Worm (Caenorhabditis elegans) whole organism, young adult: ENCODE results near the gene R02E4.1.

Experiments
- B0035.1 ChIP-seq: sonication (generic microtip); optimal IDR thresholded peaks from 2 replicates; lab custom pipeline; 2016; ENCODE audit warnings: missing genetic modification characterization, mild to moderate bottlenecking, missing compliant biosample characterization, missing genotype, missing genetic modification reagents
- C17E4.6 ChIP-seq: fragments of 200-800 bp; sonication (Bioruptor generic); IDR thresholded peaks from 2 replicates; pipeline ENCODE4 v1.3.6; 2022; ENCODE audit warnings: missing genetic modification reagents, missing genetic modification characterization, missing compliant biosample characterization
- D2030.7 ChIP-seq: fragments of 200-800 bp; sonication (Bioruptor generic); IDR thresholded peaks from 2 replicates; pipeline ENCODE4 v1.3.6; 2022; ENCODE audit warnings: missing genetic modification reagents, missing genetic modification characterization, missing compliant biosample characterization
- F52B5.7 ChIP-seq: sonication (generic microtip); optimal IDR thresholded peaks from 2 replicates; lab custom pipeline; 2016; ENCODE audit warnings: mild to moderate bottlenecking, missing genetic modification characterization, missing compliant biosample characterization
- T07F8.4 ChIP-seq: sonication (generic microtip); optimal IDR thresholded peaks from 2 replicates; lab custom pipeline; 2016; ENCODE audit warnings: mild to moderate bottlenecking, missing genetic modification characterization, moderate library complexity, missing compliant biosample characterization
- T26A5.8 ChIP-seq: sonication (generic microtip); optimal IDR thresholded peaks from 2 replicates; lab custom pipeline; 2016; ENCODE audit warnings: missing genetic modification characterization, missing compliant biosample characterization
- Y53F4B.3 ChIP-seq: fragments of 200-800 bp; sonication (Bioruptor generic); IDR thresholded peaks from 2 replicates; pipeline ENCODE4 v1.3.6; 2022; ENCODE audit warnings: missing genetic modification reagents, missing genetic modification characterization, missing compliant biosample characterization
- Y56A3A.18 ChIP-seq: fragments of 200-800 bp; sonication (Bioruptor generic); IDR thresholded peaks from 2 replicates; pipeline ENCODE4 v1.3.6; 2022; ENCODE audit warnings: missing genetic modification reagents, missing genetic modification characterization, missing compliant biosample characterization
- Y79H2A.3 ChIP-seq: fragments of 200-800 bp; sonication (Bioruptor generic); conservative IDR thresholded peaks from 2 replicates; pipeline ENCODE4 v1.3.6; 2022; ENCODE audit warnings: missing genetic modification reagents, missing genetic modification characterization, missing compliant biosample characterization
- ama-1 ChIP-seq, 3 experiments: fragments of 150-350 bp in 1 of 3; sonication (generic microtip) in 2 of 3; optimal IDR thresholded peaks; 2 replicates each; lab custom pipeline; 2014 to 2018; ENCODE audit warnings: missing biosample characterization in 2 of 3, missing genetic modification characterization in 2 of 3, missing genetic modification reagents in 2 of 3
- atf-7 ChIP-seq: sonication (generic microtip); optimal IDR thresholded peaks from 2 replicates; lab custom pipeline; 2017; ENCODE audit warnings: mild to moderate bottlenecking, missing genetic modification characterization, missing compliant biosample characterization
- attf-3 ChIP-seq: fragments of 200-800 bp; sonication (Bioruptor generic); conservative IDR thresholded peaks from 2 replicates; pipeline ENCODE4 v1.3.6; 2022; ENCODE audit warnings: missing genetic modification reagents, missing genetic modification characterization, missing compliant biosample characterization
- bed-1 ChIP-seq: fragments of 200-800 bp; sonication (Bioruptor generic); IDR thresholded peaks from 2 replicates; pipeline ENCODE4 v1.3.6; 2022; ENCODE audit warnings: missing genetic modification reagents, missing genetic modification characterization, missing compliant biosample characterization
- bed-2 ChIP-seq: fragments of 200-800 bp; sonication (Bioruptor generic); IDR thresholded peaks from 2 replicates; pipeline ENCODE4 v1.3.6; 2022; ENCODE audit warnings: missing genetic modification reagents, missing genetic modification characterization, missing compliant biosample characterization
- cebp-1 ChIP-seq, 2 experiments: fragments of 200-800 bp in 1 of 2; sonication (Bioruptor generic) in 1 of 2; sonication (generic microtip) in 1 of 2; IDR thresholded peaks in 1 of 2; optimal IDR thresholded peaks in 1 of 2; 2 replicates each; pipeline versions ENCODE4 v1.3.6 to Lab custom; 2017 to 2022; ENCODE audit warnings: missing compliant biosample characterization in 2 of 2, missing genetic modification characterization in 2 of 2, mild to moderate bottlenecking in 1 of 2, missing genetic modification reagents in 1 of 2, moderate library complexity in 1 of 2
- cebp-2 ChIP-seq: fragments of 200-800 bp; sonication (Bioruptor generic); IDR thresholded peaks from 2 replicates; pipeline ENCODE4 v1.3.6; 2022; ENCODE audit warnings: missing genetic modification characterization, missing compliant biosample characterization
- dox-1 ChIP-seq: fragments of 200-800 bp; sonication (Bioruptor generic); IDR thresholded peaks from 2 replicates; pipeline ENCODE4 v1.3.6; 2022; ENCODE audit warnings: missing genetic modification reagents, missing genetic modification characterization, missing compliant biosample characterization
- efl-1 ChIP-seq: fragments of 150-350 bp; optimal IDR thresholded peaks from 2 replicates; lab custom pipeline; 2014; ENCODE audit warnings: missing biosample characterization, missing genetic modification reagents, missing genetic modification characterization
- egl-44 ChIP-seq: fragments of 200-800 bp; sonication (Bioruptor generic); IDR thresholded peaks from 2 replicates; pipeline ENCODE4 v1.3.6; 2022; ENCODE audit warnings: missing genetic modification reagents, missing genetic modification characterization, missing compliant biosample characterization
- egrh-3 ChIP-seq: fragments of 200-800 bp; sonication (Bioruptor generic); IDR thresholded peaks from 2 replicates; pipeline ENCODE4 v1.3.6; 2022; ENCODE audit warnings: missing genetic modification reagents, missing genetic modification characterization, missing compliant biosample characterization
- ekl-4 ChIP-seq: fragments of 200-800 bp; sonication (Bioruptor generic); IDR thresholded peaks from 2 replicates; pipeline ENCODE4 v1.3.6; 2022; ENCODE audit warnings: missing genetic modification reagents, missing genetic modification characterization, missing compliant biosample characterization
- fkh-3 ChIP-seq: sonication (generic microtip); optimal IDR thresholded peaks from 2 replicates; lab custom pipeline; 2016; ENCODE audit warnings: mild to moderate bottlenecking, missing genetic modification characterization, missing compliant biosample characterization
- gei-17 ChIP-seq: fragments of 200-800 bp; sonication (Bioruptor generic); optimal IDR thresholded peaks from 2 replicates; lab custom pipeline; 2018; ENCODE audit warnings: mild to moderate bottlenecking, missing genetic modification characterization, missing compliant biosample characterization
- hrde-1 ChIP-seq: sonication (generic microtip); optimal IDR thresholded peaks from 2 replicates; lab custom pipeline; 2016; ENCODE audit warnings: missing genetic modification characterization, mild to moderate bottlenecking, missing compliant biosample characterization, moderate library complexity, missing genotype, missing genetic modification reagents, borderline replicate concordance
- lag-1 ChIP-seq: fragments of 200-800 bp; sonication (Bioruptor generic); IDR thresholded peaks from 2 replicates; pipeline ENCODE4 v1.3.6; 2022; ENCODE audit warnings: missing genetic modification reagents, missing genetic modification characterization, missing compliant biosample characterization
- lin-26 ChIP-seq: fragments of 200-800 bp; sonication (Bioruptor generic); IDR thresholded peaks from 2 replicates; pipeline ENCODE4 v1.3.6; 2022; ENCODE audit warnings: missing genetic modification reagents, missing genetic modification characterization, missing compliant biosample characterization
- madf-10 ChIP-seq: sonication (generic microtip); optimal IDR thresholded peaks from 2 replicates; lab custom pipeline; 2016; ENCODE audit warnings: mild to moderate bottlenecking, missing genetic modification characterization, missing compliant biosample characterization
- mel-28 ChIP-seq: sonication (generic microtip); optimal IDR thresholded peaks from 2 replicates; lab custom pipeline; 2016; ENCODE audit warnings: borderline replicate concordance, mild to moderate bottlenecking, missing genetic modification characterization, missing compliant biosample characterization
- pbrm-1 ChIP-seq: fragments of 200-800 bp; sonication (Bioruptor generic); IDR thresholded peaks from 2 replicates; pipeline ENCODE4 v1.3.6; 2022; ENCODE audit warnings: missing genetic modification reagents, missing genetic modification characterization, missing compliant biosample characterization
- pha-4 ChIP-seq: fragments of 150-350 bp; sonication (generic microtip); optimal IDR thresholded peaks from 2 replicates; lab custom pipeline; 2014; ENCODE audit warnings: missing biosample characterization, missing genetic modification reagents, missing genetic modification characterization
- rcor-1 ChIP-seq: fragments of 200-800 bp; sonication (Bioruptor generic); IDR thresholded peaks from 2 replicates; pipeline ENCODE4 v1.3.6; 2022; ENCODE audit warnings: missing genetic modification reagents, missing genetic modification characterization, missing compliant biosample characterization
- repo-1 ChIP-seq: sonication (generic microtip); optimal IDR thresholded peaks from 2 replicates; lab custom pipeline; 2017; ENCODE audit warnings: mild to moderate bottlenecking, missing genetic modification characterization, missing compliant biosample characterization
- rpc-1 ChIP-seq, 2 experiments: fragments of 150-350 bp in 1 of 2; sonication (generic microtip) in 1 of 2; optimal IDR thresholded peaks; 2 replicates each; lab custom pipeline; 2014 to 2018; ENCODE audit warnings: missing biosample characterization in 1 of 2, missing genetic modification characterization in 1 of 2, missing genetic modification reagents in 1 of 2, missing genotype in 1 of 2
- sea-2 ChIP-seq: fragments of 200-800 bp; sonication (Bioruptor generic); IDR thresholded peaks from 2 replicates; pipeline ENCODE4 v1.3.6; 2022; ENCODE audit warnings: missing genetic modification characterization, missing compliant biosample characterization
- snpc-1.3 ChIP-seq: sonication (generic microtip); optimal IDR thresholded peaks from 2 replicates; lab custom pipeline; 2017; ENCODE audit warnings: missing genetic modification characterization, mild to moderate bottlenecking, missing compliant biosample characterization, antibody characterized with exemption, moderate library complexity, missing genotype, missing genetic modification reagents; ENCODE audit not compliant: insufficient read depth
- snpc-4 ChIP-seq, 5 experiments: fragments of 150-350 bp in 1 of 5; sonication (generic microtip) in 4 of 5; optimal IDR thresholded peaks; 2 replicates each; lab custom pipeline; 2014 to 2018; ENCODE audit warnings: missing genetic modification characterization in 5 of 5, missing biosample characterization in 3 of 5, antibody characterized with exemption in 2 of 5, mild to moderate bottlenecking in 2 of 5, missing compliant biosample characterization in 2 of 5, missing genotype in 2 of 5, moderate library complexity in 2 of 5, missing genetic modification reagents in 1 of 5
- somi-1 ChIP-seq: fragments of 200-800 bp; sonication (Bioruptor generic); optimal IDR thresholded peaks from 2 replicates; lab custom pipeline; 2018; ENCODE audit warnings: mild to moderate bottlenecking, missing genetic modification characterization, missing compliant biosample characterization
- tbp1 ChIP-seq: fragments of 200-800 bp; sonication (Bioruptor generic); optimal IDR thresholded peaks from 2 replicates; lab custom pipeline; 2018; ENCODE audit warnings: mild to moderate bottlenecking, missing genetic modification characterization, missing compliant biosample characterization
- tlf-1 ChIP-seq: fragments of 200-800 bp; sonication (Bioruptor generic); optimal IDR thresholded peaks from 2 replicates; lab custom pipeline; 2018; ENCODE audit warnings: mild to moderate bottlenecking, missing genetic modification characterization, missing compliant biosample characterization
- unc-62 ChIP-seq: fragments of 150-350 bp; optimal IDR thresholded peaks from 2 replicates; lab custom pipeline; 2014; ENCODE audit warnings: missing biosample characterization, missing genetic modification reagents, missing genetic modification characterization
- xnd-1 ChIP-seq: sonication (generic microtip); optimal IDR thresholded peaks from 2 replicates; lab custom pipeline; 2016; ENCODE audit warnings: missing genotype, missing genetic modification reagents, missing genetic modification characterization, missing compliant biosample characterization
- zim-3 ChIP-seq: sonication (generic microtip); optimal IDR thresholded peaks from 2 replicates; lab custom pipeline; 2017; ENCODE audit warnings: mild to moderate bottlenecking, missing genetic modification characterization, moderate library complexity, missing compliant biosample characterization
- ztf-18 ChIP-seq: sonication (generic microtip); optimal IDR thresholded peaks from 2 replicates; lab custom pipeline; 2016; ENCODE audit warnings: missing genotype, mild to moderate bottlenecking, missing genetic modification characterization, missing compliant biosample characterization
- ztf-22 ChIP-seq: fragments of 200-800 bp; sonication (Bioruptor generic); optimal IDR thresholded peaks from 2 replicates; lab custom pipeline; 2018; ENCODE audit warnings: mild to moderate bottlenecking, missing genetic modification characterization, moderate library complexity, missing compliant biosample characterization
- ztf-25 ChIP-seq: fragments of 200-800 bp; sonication (Bioruptor generic); IDR thresholded peaks from 2 replicates; pipeline ENCODE4 v1.3.6; 2022; ENCODE audit warnings: missing genetic modification reagents, missing genetic modification characterization, missing compliant biosample characterization

R02E4.1 gene

DNA sequence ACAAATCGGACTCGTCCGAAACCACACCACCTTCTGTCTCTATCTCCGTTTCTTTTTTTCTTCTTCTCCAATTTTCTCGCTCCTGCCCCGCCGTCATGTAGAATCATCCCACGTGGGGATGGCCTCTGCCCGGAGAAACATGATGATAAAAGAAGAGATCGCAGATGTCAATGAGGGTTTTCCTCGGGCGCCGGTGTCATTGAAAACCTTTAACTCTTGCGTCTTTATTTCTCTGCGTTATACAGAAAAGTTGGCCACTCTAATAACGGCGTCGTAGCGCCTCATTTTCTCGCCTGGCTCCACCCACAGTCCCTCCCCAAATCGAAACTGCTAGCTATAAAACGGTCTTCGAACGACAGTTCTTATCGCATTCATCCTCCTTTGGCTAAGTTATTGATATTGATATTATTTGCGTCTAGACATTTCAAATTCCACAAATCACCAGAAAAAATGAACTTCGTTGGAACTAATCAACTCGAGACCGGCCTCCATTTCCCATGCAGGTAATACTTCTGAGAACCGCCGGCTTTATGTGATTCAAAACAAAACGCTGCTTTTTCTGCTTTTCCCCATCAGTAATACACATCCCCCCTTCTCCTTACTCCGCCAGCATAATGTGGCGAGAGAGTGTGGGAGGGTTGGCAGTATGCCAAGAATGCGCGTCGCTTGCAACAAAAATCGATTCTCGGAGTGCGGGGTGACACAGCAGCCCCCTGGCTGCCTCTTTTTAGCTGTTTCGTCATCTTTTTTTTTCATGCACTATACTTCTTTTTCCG lies 40.9 kb upstream of the R02E4.1 start (continued):
- TF ChIP-seq bed-1 (GFP tag; lab: Robert Waterston, UW) (no peak), C17E4.6 (GFP tag; lab: Robert Waterston, UW) (no peak), attf-3 (GFP tag; lab: Robert Waterston, UW) (no peak), xnd-1 (tag; lab: Kevin White, UChicago) (no peak), ztf-25 (GFP tag; lab: Robert Waterston, UW) (peak; percentile 43; the same call in 1 of the 2 replicates), ztf-22 (GFP tag; lab: Kevin White, UChicago) (no peak), rcor-1 (no peak; the same call in 1 of the 2 replicates), hrde-1 (tag; lab: Kevin White, UChicago) (no peak), snpc-1.3 (no peak), F52B5.7 (tag; lab: Kevin White, UChicago) (no peak), repo-1 (no peak), B0035.1 (no peak), egrh-3 (GFP tag; lab: Robert Waterston, UW) (no peak), tlf-1 (no peak), unc-62 (GFP tag; lab: Kevin White, UChicago) (no peak), somi-1 (no peak), mel-28 (no peak), fkh-3 (tag; lab: Kevin White, UChicago) (no peak), T07F8.4 (tag; lab: Kevin White, UChicago) (no peak), lag-1 (no peak), cebp-2 (GFP tag; lab: Robert Waterston, UW) (no peak), gei-17 (GFP tag; lab: Kevin White, UChicago) (no peak), T26A5.8 (tag; lab: Kevin White, UChicago) (no peak), pha-4 (tag; lab: Kevin White, UChicago) (no peak), D2030.7 (GFP tag; lab: Robert Waterston, UW) (no peak), lin-26 (GFP tag; lab: Robert Waterston, UW) (peak; percentile 48), cebp-1 (GFP tag; IDR thresholded peaks at IDR 0.05; lab: Robert Waterston, UW) (no peak), cebp-1 (tag; optimal IDR thresholded peaks at IDR 0.05; lab: Kevin White, UChicago) (peak; percentile 76), Y53F4B.3 (GFP tag; lab: Robert Waterston, UW) (no peak), snpc-4 (GFP tag; optimal IDR thresholded peaks at IDR 0.05; lab: Kevin White, UChicago) (no peak), snpc-4 (tag; optimal IDR thresholded peaks at IDR 0.05; lab: Kevin White, UChicago) (no peak), ama-1 (optimal IDR thresholded peaks at IDR 0.05; lab: Kevin White, UChicago) (no peak), ama-1 (GFP tag; optimal IDR thresholded peaks at IDR 0.05; lab: Kevin White, UChicago) (no peak), egl-44 (GFP tag; lab: Robert Waterston, UW) (0 out of 2 replicates have a peak, but pooled peaks have one; percentile 53), Y79H2A.3 (no peak), dox-1 (peak; percentile 35), ztf-18 (tag; lab: Kevin White, UChicago) (no peak), zim-3 (tag; lab: Kevin White, UChicago) (no peak), rpc-1 (optimal IDR thresholded peaks at IDR 0.05; lab: Kevin White, UChicago) (no peak), rpc-1 (tag; optimal IDR thresholded peaks at IDR 0.05; lab: Kevin White, UChicago) (no peak), Y56A3A.18 (no peak), efl-1 (no peak), sea-2 (peak; percentile 53; the same call in 1 of the 2 replicates), tbp1 (GFP tag; lab: Kevin White, UChicago) (peak; percentile 29), pbrm-1 (peak; percentile 58), bed-2 (GFP tag; lab: Robert Waterston, UW) (no peak), atf-7 (tag; lab: Kevin White, UChicago) (peak; percentile 57), ekl-4 (0 out of 2 replicates have a peak, but pooled peaks have one; percentile 9), madf-10 (no peak)
